Worm (Caenorhabditis elegans): ENCODE results near the gene gly-9.

DNA sequence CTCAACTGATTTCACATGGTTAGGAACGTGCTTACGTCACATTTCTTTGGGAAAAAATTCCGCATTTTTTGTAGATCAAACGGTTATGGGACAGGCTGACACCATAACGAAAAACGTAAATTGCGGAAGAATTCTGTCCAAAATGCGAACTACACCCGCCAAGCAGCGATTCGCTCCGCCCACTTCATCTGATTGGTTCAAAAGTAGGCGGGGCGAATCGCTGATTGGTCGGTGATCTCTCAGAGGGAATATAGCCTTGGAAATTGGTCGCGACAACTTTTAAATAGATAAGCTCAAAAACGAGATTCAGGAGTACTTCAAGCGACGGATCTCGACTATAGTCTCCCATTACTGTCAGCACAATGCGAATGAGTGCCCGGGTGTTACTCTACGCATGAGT is 47.2 kb upstream of the gly-9 start:
- TF ChIP-seq K12H6.12 (tag; optimal IDR thresholded peaks at IDR 0.05) (no peak), Y53F4B.3 (GFP tag; IDR thresholded peaks at IDR 0.05) (no peak)
